Fruit fly (Drosophila melanogaster): ENCODE results near the gene CG42853.

The CG42853 gene

DNA sequence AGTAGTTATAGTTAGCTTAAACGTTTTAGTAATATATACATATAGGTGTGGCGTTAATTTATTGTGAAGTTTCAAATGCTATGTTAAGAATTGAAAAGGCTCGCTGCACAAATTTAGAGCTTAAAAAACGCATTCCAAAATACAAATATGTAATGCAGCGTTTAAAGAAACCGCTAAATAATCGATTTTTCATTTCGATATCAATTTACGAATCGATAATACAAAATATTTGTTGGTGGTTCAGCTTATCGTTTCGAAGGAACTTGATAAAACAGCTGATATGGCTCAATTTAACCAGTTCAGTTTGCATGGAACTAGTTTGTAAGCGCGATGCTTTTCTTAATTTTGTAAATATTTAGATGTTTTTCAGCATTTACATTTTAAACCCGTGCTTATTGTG lies 9.1 kb downstream of the CG42853 start, which contains the start of the genes CG32195 and CG7341 (continued):
- TF ChIP-seq shn (GFP tag; optimal IDR thresholded peaks at IDR 0.05) = no peak
- no peak for TF ChIP-seq D19B (GFP tag; optimal IDR thresholded peaks at IDR 0.05)
- no peak for TF ChIP-seq exex (tag; optimal IDR thresholded peaks at IDR 0.05)
- no peak for TF ChIP-seq sens-2 (GFP tag; IDR thresholded peaks at IDR 0.05)
- TF ChIP-seq gfzf (GFP tag; optimal IDR thresholded peaks at IDR 0.05) = no peak
- peak; percentile 60; the same call in 2 of the 3 replicates for TF ChIP-seq Opbp (GFP tag; IDR thresholded peaks at IDR 0.05; ENCODE audit: partially characterized antibody)
- TF ChIP-seq HLH4C (GFP tag; IDR thresholded peaks at IDR 0.05; ENCODE audit: partially characterized antibody) = peak; percentile 88
- TF ChIP-seq CG12071 (GFP tag; optimal IDR thresholded peaks at IDR 0.05) = no peak
- TF ChIP-seq grn (GFP tag; optimal IDR thresholded peaks at IDR 0.05) = no peak
- TF ChIP-seq Doc3 (GFP tag; IDR thresholded peaks at IDR 0.05; ENCODE audit: partially characterized antibody) = peak; percentile 72
- no peak for TF ChIP-seq CG2678 (tag; optimal IDR thresholded peaks at IDR 0.05)
- TF ChIP-seq Hand (GFP tag; optimal IDR thresholded peaks at IDR 0.05) = no peak
- no peak for TF ChIP-seq CG18619 (GFP tag; optimal IDR thresholded peaks at IDR 0.05)
- peak; percentile 23 for TF ChIP-seq Fer1 (GFP tag; optimal IDR thresholded peaks at IDR 0.05)
- TF ChIP-seq lab (GFP tag; optimal IDR thresholded peaks at IDR 0.05) = no peak
- TF ChIP-seq fd64A (GFP tag; optimal IDR thresholded peaks at IDR 0.05) = no peak
- no peak for TF ChIP-seq CG17912 (GFP tag; optimal IDR thresholded peaks at IDR 0.05)
- no peak for TF ChIP-seq CG2199 (GFP tag; IDR thresholded peaks at IDR 0.05)
- TF ChIP-seq Sox100B (GFP tag; optimal IDR thresholded peaks at IDR 0.05) = no peak
- no peak for TF ChIP-seq prd (optimal IDR thresholded peaks at IDR 0.05)
- TF ChIP-seq prd (GFP tag; IDR thresholded peaks at IDR 0.05) = no peak
- no peak for TF ChIP-seq Poxn (GFP tag; IDR thresholded peaks at IDR 0.05)
- TF ChIP-seq tgo (GFP tag; IDR thresholded peaks at IDR 0.05) = no peak
- TF ChIP-seq pfk (GFP tag; optimal IDR thresholded peaks at IDR 0.05) = no peak
- no peak for TF ChIP-seq CG1233 (GFP tag; optimal IDR thresholded peaks at IDR 0.05)
- no peak for TF ChIP-seq CG18476 (GFP tag; optimal IDR thresholded peaks at IDR 0.05)
- TF ChIP-seq CG14710 (tag; optimal IDR thresholded peaks at IDR 0.05) = peak; percentile 21
- no peak for TF ChIP-seq hth (optimal IDR thresholded peaks at IDR 0.05)
- no peak for TF ChIP-seq Atf3 (GFP tag; optimal IDR thresholded peaks at IDR 0.05)
- no peak for TF ChIP-seq CG10543 (GFP tag; optimal IDR thresholded peaks at IDR 0.05)
- peak; percentile 83 for TF ChIP-seq stwl (tag; optimal IDR thresholded peaks at IDR 0.05)
- no peak for TF ChIP-seq CG3726 (GFP tag; IDR thresholded peaks at IDR 0.05)
- TF ChIP-seq Dip2 (GFP tag; IDR thresholded peaks at IDR 0.05) = no peak
- TF ChIP-seq CG10979 (tag; optimal IDR thresholded peaks at IDR 0.05) = no peak
- peak; percentile 77 for TF ChIP-seq Dref (GFP tag; IDR thresholded peaks at IDR 0.05)
- TF ChIP-seq CG16815 (GFP tag; optimal IDR thresholded peaks at IDR 0.05) = no peak
- TF ChIP-seq dati (GFP tag; IDR thresholded peaks at IDR 0.05) = no peak
- no peak for TF ChIP-seq pho (GFP tag; optimal IDR thresholded peaks at IDR 0.05)
- no peak for TF ChIP-seq CG2202 (tag; optimal IDR thresholded peaks at IDR 0.05)
- no peak for TF ChIP-seq CG13123 (GFP tag; optimal IDR thresholded peaks at IDR 0.05)
- no peak for TF ChIP-seq klu (GFP tag; IDR thresholded peaks at IDR 0.05)
- no peak for TF ChIP-seq Doc2 (GFP tag; IDR thresholded peaks at IDR 0.05)
- peak; percentile 62 for TF ChIP-seq vnd (GFP tag; IDR thresholded peaks at IDR 0.05; ENCODE audit: partially characterized antibody)
- no peak for TF ChIP-seq Ptx1 (GFP tag; IDR thresholded peaks at IDR 0.05)
- TF ChIP-seq CG14441 (GFP tag; IDR thresholded peaks at IDR 0.05) = no peak
- TF ChIP-seq Myb (GFP tag; optimal IDR thresholded peaks at IDR 0.05) = no peak
- TF ChIP-seq gsb (GFP tag; IDR thresholded peaks at IDR 0.05) = no peak
- TF ChIP-seq zen2 (GFP tag; IDR thresholded peaks at IDR 0.05; ENCODE audit: partially characterized antibody) = peak; percentile 84
- no peak for TF ChIP-seq CG7987 (GFP tag; optimal IDR thresholded peaks at IDR 0.05)
- TF ChIP-seq ranshi (GFP tag; IDR thresholded peaks at IDR 0.05) = no peak
- TF ChIP-seq CG16813 (GFP tag; IDR thresholded peaks at IDR 0.05; ENCODE audit: partially characterized antibody) = peak; percentile 62
- TF ChIP-seq crp (GFP tag; optimal IDR thresholded peaks at IDR 0.05) = peak; percentile 71 to 91

Measured in whole organism, embryonic.